Fruit fly (Drosophila melanogaster) whole organism, prepupa: ENCODE measurements around the gene CG11417.

Source experiments
- Blimp-1 ChIP-seq: fragments of 200-800 bp; sonication (Bioruptor generic); optimal IDR thresholded peaks from 3 replicates; lab custom pipeline; 2017; ENCODE audit warnings: missing biosample characterization, missing genetic modification characterization, mild to moderate bottlenecking, moderate library complexity, missing genetic modification reagents
- CG6854 ChIP-seq: fragments of 200-800 bp; sonication (Bioruptor generic); optimal IDR thresholded peaks from 2 replicates; lab custom pipeline; 2017; ENCODE audit warnings: missing biosample characterization, mild to moderate bottlenecking, missing genetic modification characterization
- Met ChIP-seq: fragments of 200-800 bp; sonication (Bioruptor generic); optimal IDR thresholded peaks from 3 replicates; lab custom pipeline; 2016; ENCODE audit warnings: missing biosample characterization, missing genetic modification characterization
- OdsH ChIP-seq: fragments of 200-800 bp; sonication (Bioruptor generic); optimal IDR thresholded peaks from 3 replicates; lab custom pipeline; 2016; ENCODE audit warnings: missing biosample characterization, missing genetic modification characterization

DNA sequence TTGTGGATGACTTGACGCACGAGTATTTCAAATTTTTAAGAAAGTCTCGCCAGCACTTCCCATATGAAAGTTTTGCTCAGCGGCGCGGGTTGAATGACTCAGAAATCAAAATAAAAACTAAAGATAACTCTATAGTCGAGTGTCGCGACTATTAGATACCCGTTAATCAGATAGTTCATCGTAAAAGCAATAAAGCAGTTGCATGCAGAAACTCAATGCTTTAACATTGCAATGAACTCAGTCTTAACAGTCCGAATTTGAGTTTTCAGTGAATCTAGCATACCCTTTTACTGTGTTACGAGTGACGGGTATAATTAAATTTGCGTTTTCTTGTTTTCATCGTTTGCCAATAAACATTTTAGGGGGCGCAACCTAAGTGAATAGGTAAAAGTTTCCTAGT lies 42.6 kb upstream of the CG11417 start:
- TF ChIP-seq CG6854 (GFP tag; lab: Kevin White, UChicago) (no peak), Blimp-1 (GFP tag; lab: Kevin White, UChicago) (no peak), OdsH (no peak), Met (GFP tag; lab: Kevin White, UChicago) (no peak)
